Worm (Caenorhabditis elegans) whole organism, young adult: ENCODE data around the gene act-1.

Experiments
- C06A6.2 ChIP-seq: fragments of 200-800 bp; sonication (Bioruptor generic); conservative IDR thresholded peaks from 2 replicates; pipeline ENCODE4 v1.3.6; 2022; ENCODE audit warnings: missing genetic modification characterization, missing compliant biosample characterization
- C17E4.6 ChIP-seq: fragments of 200-800 bp; sonication (Bioruptor generic); IDR thresholded peaks from 2 replicates; pipeline ENCODE4 v1.3.6; 2022; ENCODE audit warnings: missing genetic modification reagents, missing genetic modification characterization, missing compliant biosample characterization
- dpl-1 ChIP-seq: fragments of 150-350 bp; optimal IDR thresholded peaks from 2 replicates; lab custom pipeline; 2014; ENCODE audit warnings: missing biosample characterization, missing genetic modification reagents, missing genetic modification characterization
- gei-17 ChIP-seq: fragments of 200-800 bp; sonication (Bioruptor generic); optimal IDR thresholded peaks from 2 replicates; lab custom pipeline; 2018; ENCODE audit warnings: mild to moderate bottlenecking, missing genetic modification characterization, missing compliant biosample characterization
- lin-26 ChIP-seq: fragments of 200-800 bp; sonication (Bioruptor generic); IDR thresholded peaks from 2 replicates; pipeline ENCODE4 v1.3.6; 2022; ENCODE audit warnings: missing genetic modification reagents, missing genetic modification characterization, missing compliant biosample characterization
- lin-40 ChIP-seq: sonication (generic microtip); optimal IDR thresholded peaks from 2 replicates; lab custom pipeline; 2016; ENCODE audit warnings: missing genetic modification characterization, mild to moderate bottlenecking, missing compliant biosample characterization, missing genotype, missing genetic modification reagents
- snpc-4 ChIP-seq, 5 experiments: fragments of 150-350 bp in 1 of 5; sonication (generic microtip) in 4 of 5; optimal IDR thresholded peaks; 2 replicates each; lab custom pipeline; 2014 to 2018; ENCODE audit warnings: missing genetic modification characterization in 5 of 5, missing biosample characterization in 3 of 5, antibody characterized with exemption in 2 of 5, mild to moderate bottlenecking in 2 of 5, missing compliant biosample characterization in 2 of 5, missing genotype in 2 of 5, moderate library complexity in 2 of 5, missing genetic modification reagents in 1 of 5

- no peak for TF ChIP-seq snpc-4 (GFP tag; optimal IDR thresholded peaks at IDR 0.05; lab: Kevin White, UChicago)
- TF ChIP-seq snpc-4 (tag; optimal IDR thresholded peaks at IDR 0.05; lab: Kevin White, UChicago), result no peak
- no peak for TF ChIP-seq C06A6.2 (GFP tag; lab: Robert Waterston, UW)
- no peak for TF ChIP-seq dpl-1 (GFP tag; lab: Kevin White, UChicago)
- TF ChIP-seq lin-40 (tag; lab: Kevin White, UChicago), result no peak
- no peak for TF ChIP-seq C17E4.6 (GFP tag; lab: Robert Waterston, UW)
- no peak for TF ChIP-seq lin-26 (GFP tag; lab: Robert Waterston, UW)
- no peak for TF ChIP-seq gei-17 (GFP tag; lab: Kevin White, UChicago)
Measured at ce11 chrV:11061887-11062286, 19.0 kb upstream of the act-1 start.
